Worm (Caenorhabditis elegans) whole organism, L3 larva: ENCODE results near the gene igeg-2.

ENCODE experiments used
- R02D3.7 ChIP-seq: fragments of 150-350 bp; optimal IDR thresholded peaks from 2 replicates; lab custom pipeline; 2014; ENCODE audit warnings: missing biosample characterization, missing genetic modification characterization
- egl-27 ChIP-seq: sonication (generic microtip); optimal IDR thresholded peaks from 4 replicates; lab custom pipeline; 2017; ENCODE audit warnings: missing biosample characterization, missing genetic modification reagents, missing genetic modification characterization
- elt-1 ChIP-seq: fragments of 150-350 bp; optimal IDR thresholded peaks from 2 replicates; lab custom pipeline; 2014; ENCODE audit warnings: missing biosample characterization, missing genetic modification characterization
- elt-2 ChIP-seq: sonication (generic microtip); optimal IDR thresholded peaks from 2 replicates; lab custom pipeline; 2016; ENCODE audit warnings: missing genetic modification reagents, mild to moderate bottlenecking, missing genetic modification characterization, missing compliant biosample characterization
- lin-39 ChIP-seq: fragments of 150-350 bp; optimal IDR thresholded peaks from 2 replicates; lab custom pipeline; 2018; ENCODE audit warnings: missing biosample characterization, missing genetic modification reagents, missing genetic modification characterization
- nhr-12 ChIP-seq: fragments of 150-350 bp; optimal IDR thresholded peaks from 2 replicates; lab custom pipeline; 2014; ENCODE audit warnings: missing biosample characterization, missing genetic modification characterization
- pha-4 ChIP-seq: fragments of 150-350 bp; optimal IDR thresholded peaks from 2 replicates; lab custom pipeline; 2014; ENCODE audit warnings: missing biosample characterization, missing genetic modification reagents, missing genetic modification characterization
- pqm-1 ChIP-seq: fragments of 150-350 bp; optimal IDR thresholded peaks from 2 replicates; lab custom pipeline; 2017; ENCODE audit warnings: missing biosample characterization, missing genetic modification characterization, inconsistent platforms
- skn-1 ChIP-seq: fragments of 150-350 bp; optimal IDR thresholded peaks from 2 replicates; lab custom pipeline; 2014; ENCODE audit warnings: missing biosample characterization, missing genetic modification characterization
- snpc-4 ChIP-seq: fragments of 150-350 bp; optimal IDR thresholded peaks from 2 replicates; lab custom pipeline; 2014; ENCODE audit warnings: missing biosample characterization, missing genetic modification characterization
- unc-39 ChIP-seq: sonication (generic microtip); optimal IDR thresholded peaks from 4 replicates; lab custom pipeline; 2017; ENCODE audit warnings: missing biosample characterization, missing genetic modification characterization
- ztf-4 ChIP-seq: fragments of 150-350 bp; optimal IDR thresholded peaks from 2 replicates; lab custom pipeline; 2014; ENCODE audit warnings: missing biosample characterization, missing genetic modification characterization

ce11 chrX:11446535-11446934, at the start of gene igeg-2:
- TF ChIP-seq lin-39 (tag; lab: Kevin White, UChicago) (no peak), pqm-1 (tag; lab: Kevin White, UChicago) (no peak), R02D3.7 (tag; lab: Kevin White, UChicago) (no peak), unc-39 (tag; lab: Kevin White, UChicago) (no peak), egl-27 (no peak), elt-1 (no peak), snpc-4 (no peak), elt-2 (tag; lab: Kevin White, UChicago) (no peak), nhr-12 (tag; lab: Kevin White, UChicago) (no peak), ztf-4 (tag; lab: Kevin White, UChicago) (no peak), skn-1 (tag; lab: Kevin White, UChicago) (no peak), pha-4 (tag; lab: Kevin White, UChicago) (no peak)
